Fruit fly (Drosophila melanogaster) whole organism, embryonic: ENCODE data around the gene ClC-a.

Experiments
- Awh ChIP-seq: fragments of 200-800 bp; sonication (Bioruptor generic); IDR thresholded peaks from 2 replicates; pipeline ENCODE4, ENCODE4 v1.3.6; 2022; ENCODE audit warnings: missing biosample characterization, missing genetic modification characterization
- CG10431 ChIP-seq: fragments of 200-800 bp; sonication (Bioruptor generic); optimal IDR thresholded peaks from 3 replicates; lab custom pipeline; 2018; ENCODE audit warnings: missing biosample characterization, mild to moderate bottlenecking, missing genetic modification characterization
- CG3281 ChIP-seq: fragments of 200-800 bp; sonication (Bioruptor generic); optimal IDR thresholded peaks from 3 replicates; lab custom pipeline; 2017; ENCODE audit warnings: missing biosample characterization, mild to moderate bottlenecking, missing genetic modification characterization
- CG33557 ChIP-seq: fragments of 200-800 bp; sonication (Bioruptor generic); optimal IDR thresholded peaks from 2 replicates; lab custom pipeline; 2019; ENCODE audit warnings: missing biosample characterization, mild to moderate bottlenecking, missing genetic modification characterization, moderate library complexity
- CG4404 ChIP-seq: fragments of 200-800 bp; sonication (Bioruptor generic); IDR thresholded peaks from 2 replicates; pipeline ENCODE4 v1.3.6; 2022; ENCODE audit warnings: missing biosample characterization, missing genetic modification characterization
- CG4707 ChIP-seq: fragments of 200-800 bp; sonication (Bioruptor generic); optimal IDR thresholded peaks from 2 replicates; lab custom pipeline; 2018; ENCODE audit warnings: missing biosample characterization, mild to moderate bottlenecking, missing genetic modification characterization, moderate library complexity
- CG7963 ChIP-seq: fragments of 200-800 bp; sonication (Bioruptor generic); IDR thresholded peaks from 3 replicates; pipeline ENCODE4 v1.3.6; 2022; ENCODE audit warnings: missing biosample characterization, missing genetic modification characterization; ENCODE audit not compliant: partially characterized antibody
- CG8290 ChIP-seq, 3 experiments: fragments of 200-800 bp; sonication (Bioruptor generic); optimal IDR thresholded peaks; 2 replicates each; lab custom pipeline; 2016 to 2019; ENCODE audit warnings: missing biosample characterization in 3 of 3, missing genetic modification characterization in 3 of 3, mild to moderate bottlenecking in 2 of 3, moderate library complexity in 1 of 3
- Sin3A ChIP-seq: fragments of >200 bp; optimal IDR thresholded peaks from 2 replicates; lab custom pipeline; 2018
- al ChIP-seq: fragments of 200-800 bp; sonication (Bioruptor generic); IDR thresholded peaks from 2 replicates; pipeline ENCODE4 v1.3.6; 2022; ENCODE audit warnings: missing biosample characterization, missing genetic modification characterization
- ftz-f1 ChIP-seq: fragments of 200-800 bp; sonication (Bioruptor generic); optimal IDR thresholded peaks from 2 replicates; lab custom pipeline; 2016; ENCODE audit warnings: missing biosample characterization, missing genetic modification characterization
- trem ChIP-seq: fragments of 200-800 bp; optimal IDR thresholded peaks from 3 replicates; lab custom pipeline; 2019; ENCODE audit warnings: missing biosample characterization, mild to moderate bottlenecking, missing genetic modification characterization, moderate library complexity

DNA sequence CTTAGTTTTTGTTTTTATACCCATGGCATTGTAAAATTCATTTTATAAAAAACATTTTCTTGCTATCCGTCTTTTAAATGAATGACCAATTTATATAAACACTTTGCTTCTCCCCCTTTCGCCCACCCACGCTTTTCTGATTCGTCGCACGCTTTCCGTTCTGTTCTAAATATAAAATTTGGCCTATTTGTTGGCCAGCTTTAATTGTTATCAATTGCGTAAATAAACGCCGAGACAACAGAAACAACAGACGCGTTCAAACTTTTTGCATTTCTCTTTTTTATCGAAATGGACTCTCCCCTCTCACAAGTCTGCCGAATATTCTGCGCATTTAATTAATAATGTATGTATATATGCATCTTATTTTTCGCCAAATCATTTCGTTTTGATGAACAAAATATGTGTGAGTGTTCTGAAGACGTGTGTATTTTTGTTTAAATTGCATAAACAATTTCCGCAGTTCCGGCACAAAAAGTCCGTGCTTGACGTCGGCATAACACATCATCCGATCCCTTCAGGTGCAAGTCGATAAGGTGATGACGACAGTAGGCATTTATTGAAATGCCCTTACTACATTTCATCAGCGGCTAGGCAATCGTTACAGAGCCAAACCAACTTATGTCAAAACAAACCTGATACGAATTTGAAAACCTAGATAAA lies 55.7 kb downstream of the ClC-a start:
- TF ChIP-seq trem (tag; lab: Kevin White, UChicago) (no peak), CG4404 (GFP tag; lab: Robert Waterston, UW) (no peak), CG10431 (GFP tag; lab: Kevin White, UChicago) (no peak), al (GFP tag; lab: Robert Waterston, UW) (no peak), ftz-f1 (no peak), CG33557 (GFP tag; lab: Kevin White, UChicago) (no peak), CG7963 (GFP tag; lab: Robert Waterston, UW) (no peak), Awh (GFP tag; lab: Robert Waterston, UW) (no peak), CG4707 (GFP tag; lab: Kevin White, UChicago) (no peak), CG8290 (GFP tag; optimal IDR thresholded peaks at IDR 0.05; lab: Kevin White, UChicago) (no peak), CG8290 (tag; optimal IDR thresholded peaks at IDR 0.05; lab: Kevin White, UChicago) (no peak), Sin3A (lab: Kevin White, UChicago) (no peak), CG3281 (GFP tag; lab: Kevin White, UChicago) (no peak)
